Worm (Caenorhabditis elegans) whole organism, late embryonic: Measurements from ENCODE around the gene T23B7.2.

ENCODE experiments used
- K09A11.1 ChIP-seq: sonication (generic microtip); optimal IDR thresholded peaks from 2 replicates; lab custom pipeline; 2017; ENCODE audit warnings: antibody characterized with exemption, mild to moderate bottlenecking, missing genetic modification characterization, missing compliant biosample characterization; ENCODE audit not compliant: insufficient read depth
- Y22D7AL.16 ChIP-seq: sonication (generic microtip); optimal IDR thresholded peaks from 2 replicates; lab custom pipeline; 2016; ENCODE audit warnings: missing genetic modification characterization, missing compliant biosample characterization
- ama-1 ChIP-seq: fragments of 150-350 bp; optimal IDR thresholded peaks from 2 replicates; lab custom pipeline; 2014
- ceh-18 ChIP-seq: sonication (generic microtip); optimal IDR thresholded peaks from 2 replicates; lab custom pipeline; 2016; ENCODE audit warnings: missing genetic modification characterization, missing compliant biosample characterization
- eyg-1 ChIP-seq: sonication (generic microtip); optimal IDR thresholded peaks from 2 replicates; lab custom pipeline; 2016; ENCODE audit warnings: missing genotype, missing genetic modification characterization, missing compliant biosample characterization
- lin-11 ChIP-seq: fragments of 200-800 bp; sonication (Bioruptor generic); optimal IDR thresholded peaks from 2 replicates; lab custom pipeline; 2018; ENCODE audit warnings: mild to moderate bottlenecking, missing genetic modification characterization, missing compliant biosample characterization
- nfya-1 ChIP-seq: sonication (generic microtip); optimal IDR thresholded peaks from 2 replicates; lab custom pipeline; 2017; ENCODE audit warnings: missing genetic modification characterization, mild to moderate bottlenecking, missing compliant biosample characterization, antibody characterized with exemption, moderate library complexity
- nhr-11 ChIP-seq: fragments of 150-350 bp; optimal IDR thresholded peaks from 2 replicates; lab custom pipeline; 2014; ENCODE audit warnings: missing biosample characterization, missing genetic modification characterization
- pqm-1 ChIP-seq: sonication (generic microtip); optimal IDR thresholded peaks from 2 replicates; lab custom pipeline; 2016; ENCODE audit warnings: missing genetic modification characterization, missing compliant biosample characterization

DNA sequence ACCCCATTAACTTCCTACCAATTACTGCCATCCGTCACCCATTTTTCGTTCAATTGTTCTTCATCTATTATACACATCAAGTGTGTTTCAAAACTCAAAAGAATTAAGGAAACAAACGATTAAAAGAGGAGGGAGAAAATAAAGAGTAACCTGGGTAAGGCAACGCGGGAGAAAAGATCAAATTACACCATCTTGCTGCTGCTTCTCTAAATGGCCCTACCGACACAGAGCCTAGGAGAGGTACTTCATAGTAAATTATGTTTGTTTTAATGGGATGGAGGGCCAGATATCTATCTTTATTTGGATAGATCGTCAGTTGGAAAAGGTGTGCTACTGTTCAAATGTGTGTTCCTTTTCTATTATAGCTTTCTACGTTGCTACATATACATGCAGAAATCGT lies 26.7 kb downstream of the T23B7.2 start:
- TF ChIP-seq lin-11 (tag; lab: Kevin White, UChicago) (no peak), nhr-11 (tag; lab: Kevin White, UChicago) (no peak), ceh-18 (tag; lab: Kevin White, UChicago) (no peak), Y22D7AL.16 (no peak), ama-1 (no peak), K09A11.1 (no peak), pqm-1 (no peak), nfya-1 (tag; lab: Kevin White, UChicago) (no peak), eyg-1 (tag; lab: Kevin White, UChicago) (no peak)
